Worm (Caenorhabditis elegans): ENCODE measurements around the gene C16D9.8.
A peak's percentile ranks its signal among the peaks of the same experiment; 100 is the strongest.

C16D9.8 gene

DNA sequence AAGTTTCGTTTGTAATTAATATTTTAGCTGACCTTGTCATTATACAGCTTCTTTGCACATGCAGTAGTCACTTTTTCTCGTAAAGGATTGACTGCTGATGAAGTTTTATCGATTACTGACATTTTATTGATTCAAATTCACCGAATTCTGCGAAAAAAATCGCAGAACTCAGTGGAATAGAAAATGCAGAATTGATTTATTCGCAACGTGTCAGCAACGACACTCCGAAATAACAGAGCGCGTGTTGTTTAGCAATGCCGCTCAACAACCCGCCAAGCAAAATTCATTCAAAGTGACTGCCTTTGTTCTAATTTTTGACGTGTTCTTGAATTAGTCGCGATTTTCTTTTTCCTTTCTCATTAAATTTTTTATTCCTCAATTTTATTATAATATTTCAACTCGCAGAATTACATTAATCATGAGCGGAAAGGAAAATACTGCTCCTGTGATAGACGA lies 42.3 kb downstream of the C16D9.8 start, which contains the start of the genes cogc-6 and air-1:
cogc-6 (minus strand) TSS at position 234 of the 456 bp plus-strand sequence.
air-1 (plus strand) TSS at position 406 of the 456 bp plus-strand sequence.
- TF ChIP-seq C08G9.2 (tag; optimal IDR thresholded peaks at IDR 0.05) (no peak), gmeb-2 (tag; optimal IDR thresholded peaks at IDR 0.05) (no peak), nfya-1 (tag; optimal IDR thresholded peaks at IDR 0.05) (no peak), ceh-2 (tag; optimal IDR thresholded peaks at IDR 0.05) (no peak), lim-6 (tag; optimal IDR thresholded peaks at IDR 0.05) (no peak), ref-2 (tag; optimal IDR thresholded peaks at IDR 0.05) (no peak), mec-3 (tag; optimal IDR thresholded peaks at IDR 0.05; ENCODE audit: borderline replicate concordance) (no peak), elt-2 (tag; optimal IDR thresholded peaks at IDR 0.05) (no peak)

DNA sequence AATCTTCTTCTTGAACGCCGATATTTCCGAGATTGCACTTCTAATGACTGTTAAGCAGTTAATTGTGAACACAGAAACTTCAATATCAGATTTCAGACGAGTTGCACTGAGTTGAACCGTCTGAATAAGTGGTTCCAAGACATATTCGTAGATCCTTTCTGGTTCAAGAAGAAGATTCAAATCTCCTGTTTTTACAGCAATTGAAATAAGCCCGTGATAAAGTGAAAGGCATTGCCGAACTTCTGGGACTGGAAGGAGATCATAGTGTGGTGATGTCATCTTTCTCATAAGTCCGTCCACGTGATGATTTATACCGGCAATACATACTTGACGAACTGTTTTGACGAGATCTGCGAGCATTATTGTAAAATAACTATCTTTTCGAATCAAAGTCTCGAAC lies 43.8 kb downstream of the C16D9.8 start:
- TF ChIP-seq T23F11.4 (GFP tag; optimal IDR thresholded peaks at IDR 0.05): no peak
- no peak for TF ChIP-seq unc-86 (tag; optimal IDR thresholded peaks at IDR 0.05)
- TF ChIP-seq eyg-1 (tag; optimal IDR thresholded peaks at IDR 0.05): no peak
- no peak for TF ChIP-seq ref-2 (tag; optimal IDR thresholded peaks at IDR 0.05)
- no peak for TF ChIP-seq ztf-16 (tag; optimal IDR thresholded peaks at IDR 0.05)
- no peak for TF ChIP-seq pat-9 (tag; optimal IDR thresholded peaks at IDR 0.05)
- no peak for TF ChIP-seq ceh-18 (tag; optimal IDR thresholded peaks at IDR 0.05)
- TF ChIP-seq ceh-30 (tag; optimal IDR thresholded peaks at IDR 0.05): no peak
- TF ChIP-seq ceh-2 (tag; optimal IDR thresholded peaks at IDR 0.05): no peak
- no peak for TF ChIP-seq K09A11.1 (tag; optimal IDR thresholded peaks at IDR 0.05; ENCODE audit: insufficient read depth)
- no peak for TF ChIP-seq ahr-1 (tag; optimal IDR thresholded peaks at IDR 0.05)
- TF ChIP-seq C08G9.2 (tag; optimal IDR thresholded peaks at IDR 0.05): no peak
- no peak for TF ChIP-seq ceh-6 (GFP tag; optimal IDR thresholded peaks at IDR 0.05)
- no peak for TF ChIP-seq fkh-10 (GFP tag; optimal IDR thresholded peaks at IDR 0.05)
- no peak for TF ChIP-seq pqm-1 (tag; optimal IDR thresholded peaks at IDR 0.05)

DNA sequence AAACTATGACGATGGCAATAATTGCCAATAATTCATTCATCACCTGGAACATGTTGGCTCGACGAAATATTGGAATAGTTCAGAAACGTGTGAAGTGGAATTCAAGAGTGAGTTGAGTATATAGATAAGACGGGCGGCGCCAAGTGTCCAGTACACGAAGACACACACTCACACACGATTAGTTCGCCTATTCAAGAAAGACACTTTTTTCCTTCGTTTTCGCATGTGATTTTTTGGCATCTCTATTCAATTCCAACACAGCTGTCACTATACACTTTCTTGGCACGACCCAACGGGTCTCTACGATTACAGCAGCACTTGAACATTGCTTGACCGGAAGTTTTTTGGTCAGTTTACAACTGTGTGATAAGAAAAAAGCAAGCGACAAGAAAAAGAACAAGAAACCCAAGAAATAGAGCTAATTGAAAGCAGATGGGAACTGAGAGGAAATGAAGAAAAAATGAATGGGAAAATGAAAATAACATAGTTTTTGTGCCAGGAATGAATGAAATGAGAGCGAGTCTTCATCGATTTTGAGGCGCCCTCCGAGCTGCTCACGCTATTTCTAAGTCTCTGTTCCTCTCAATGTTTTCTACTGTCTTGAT lies 45.6 kb downstream of the C16D9.8 start, which contains the start of gene K07C11.8:
K07C11.8 (minus strand) TSS at position 224 of the 605 bp plus-strand sequence.
- TF ChIP-seq ceh-48 (tag; optimal IDR thresholded peaks at IDR 0.05) (peak; percentile 51), ceh-34 (tag; optimal IDR thresholded peaks at IDR 0.05) (no peak), tbx-7 (tag; optimal IDR thresholded peaks at IDR 0.05) (no peak), ref-2 (tag; optimal IDR thresholded peaks at IDR 0.05) (no peak)

DNA sequence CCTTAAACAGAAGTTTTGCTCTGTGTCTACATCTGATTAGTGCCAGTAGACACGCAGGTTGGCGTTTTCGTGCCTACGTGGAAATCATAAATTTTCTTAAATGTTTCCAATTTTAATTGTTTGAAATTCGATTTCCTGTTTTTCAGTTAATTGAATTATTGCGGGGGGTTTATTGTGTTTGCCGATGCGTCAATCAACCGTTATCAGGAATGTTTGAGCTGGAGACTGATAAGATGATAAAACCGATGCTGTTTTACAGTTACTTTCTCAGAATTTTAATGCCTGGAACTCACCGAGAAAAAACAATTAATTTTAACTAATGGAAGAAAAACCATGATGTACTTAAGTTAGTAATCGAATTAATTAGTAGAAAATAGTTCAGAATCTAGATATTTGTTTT lies 46.2 kb downstream of the C16D9.8 start:
- TF ChIP-seq elt-2 (tag; optimal IDR thresholded peaks at IDR 0.05) (peak; percentile 87), pag-3 (tag; optimal IDR thresholded peaks at IDR 0.05; ENCODE audit: borderline replicate concordance) (no peak), ttx-3 (tag; optimal IDR thresholded peaks at IDR 0.05) (no peak)

ce11 chrV:8215158-8215557 lies 48.2 kb downstream of the C16D9.8 start:
- TF ChIP-seq unc-55 (GFP tag; optimal IDR thresholded peaks at IDR 0.05) (no peak), nhr-11 (tag; optimal IDR thresholded peaks at IDR 0.05) (no peak), ceh-2 (tag; optimal IDR thresholded peaks at IDR 0.05) (no peak)

DNA sequence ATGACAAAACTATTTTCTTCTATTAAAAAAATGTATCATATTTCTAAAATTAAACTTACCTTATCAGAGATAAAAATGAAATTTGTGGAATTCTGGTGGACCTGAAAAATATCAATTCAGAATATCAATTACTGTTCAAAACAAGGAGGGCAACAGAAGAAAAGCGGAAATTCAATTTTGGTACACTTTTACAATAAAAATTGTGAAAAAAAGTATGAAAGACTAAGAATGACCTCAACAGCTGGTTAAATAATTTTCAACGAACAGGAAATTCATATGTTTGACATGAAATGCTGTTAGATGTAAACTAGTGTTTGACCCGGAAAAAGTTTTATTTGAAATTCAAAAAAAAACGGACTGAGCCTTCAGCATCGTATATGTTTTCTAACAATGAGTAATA lies 49.5 kb downstream of the C16D9.8 start, which contains the start of gene K07C11.7:
K07C11.7 (minus strand) TSS at position 101 of the 400 bp plus-strand sequence.
- TF ChIP-seq nhr-11 (tag; optimal IDR thresholded peaks at IDR 0.05): no peak

DNA sequence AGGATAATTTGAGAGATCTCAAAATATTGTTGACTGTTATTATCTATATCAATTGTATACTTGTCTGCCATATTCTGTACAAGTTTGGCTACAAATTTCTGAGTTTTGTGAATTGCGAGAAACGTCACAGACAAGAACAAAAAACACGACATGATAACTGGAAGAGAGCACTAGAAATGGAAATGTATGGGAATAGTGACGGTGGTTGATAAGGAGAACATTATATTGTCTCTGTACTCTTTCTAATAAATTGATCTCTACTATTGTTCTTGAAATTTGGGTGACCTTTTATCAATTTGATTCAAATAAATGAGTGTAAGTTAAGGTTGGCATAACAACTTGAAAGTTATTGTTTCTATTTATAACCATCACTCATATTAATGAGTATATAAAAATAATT lies 50.5 kb downstream of the C16D9.8 start:
- TF ChIP-seq elt-2 (tag; optimal IDR thresholded peaks at IDR 0.05) (peak; percentile 16), ceh-24 (tag; optimal IDR thresholded peaks at IDR 0.05) (no peak)

Measured in whole organism, late embryonic.